Worm (Caenorhabditis elegans) whole organism, mixed stage, embryonic: ENCODE measurements around the gene B0304.4.

Experiments used
- ces-1 ChIP-seq: fragments of 150-350 bp; optimal IDR thresholded peaks from 2 replicates; lab custom pipeline; 2014; ENCODE audit warnings: missing biosample characterization, missing genetic modification reagents, missing genetic modification characterization
- lin-32 ChIP-seq: fragments of 200-800 bp; sonication (Bioruptor generic); optimal IDR thresholded peaks from 2 replicates; lab custom pipeline; 2018; ENCODE audit warnings: mild to moderate bottlenecking, missing genetic modification characterization, missing compliant biosample characterization
- pha-4 ChIP-seq: fragments of 150-350 bp; optimal IDR thresholded peaks from 2 replicates; lab custom pipeline; 2018; ENCODE audit warnings: missing biosample characterization, missing genetic modification reagents, missing genetic modification characterization
- ztf-11 ChIP-seq: fragments of 150-350 bp; optimal IDR thresholded peaks from 2 replicates; lab custom pipeline; 2014; ENCODE audit warnings: missing biosample characterization, missing genetic modification characterization

ce11 chrII:4543568-4543967, 20.5 kb upstream of the B0304.4 start, which contains the start of gene sra-34:
- TF ChIP-seq ztf-11 (tag; lab: Kevin White, UChicago) (no peak), pha-4 (tag; lab: Kevin White, UChicago) (no peak), ces-1 (GFP tag; lab: Kevin White, UChicago) (no peak), lin-32 (GFP tag; lab: Kevin White, UChicago) (no peak)
